Fruit fly (Drosophila melanogaster) whole organism, embryonic: ENCODE measurements around the gene CG14212.

Source experiments
- Abd-B ChIP-seq: fragments of 200-800 bp; sonication (Bioruptor generic); optimal IDR thresholded peaks from 2 replicates; lab custom pipeline; 2018; ENCODE audit warnings: missing biosample characterization, mild to moderate bottlenecking, missing genetic modification characterization, moderate library complexity
- Ada2b ChIP-seq: fragments of 200-800 bp; sonication (Bioruptor generic); IDR thresholded peaks from 2 replicates; pipeline ENCODE4 v1.3.6; 2022; ENCODE audit warnings: missing biosample characterization, missing genetic modification characterization
- Adf1 ChIP-seq: fragments of 200-800 bp; sonication (Bioruptor generic); IDR thresholded peaks from 2 replicates; pipeline ENCODE4 v1.3.6; 2022; ENCODE audit warnings: missing biosample characterization, missing genetic modification characterization
- CG10462 ChIP-seq: fragments of 200-800 bp; sonication (Bioruptor generic); optimal IDR thresholded peaks from 2 replicates; lab custom pipeline; 2016; ENCODE audit warnings: missing biosample characterization, missing genetic modification characterization
- CG11398 ChIP-seq: fragments of 200-800 bp; sonication (Bioruptor generic); optimal IDR thresholded peaks from 2 replicates; lab custom pipeline; 2016; ENCODE audit warnings: missing biosample characterization, missing genetic modification characterization
- CG12236 ChIP-seq: fragments of 200-800 bp; sonication (Bioruptor generic); optimal IDR thresholded peaks from 2 replicates; lab custom pipeline; 2016; ENCODE audit warnings: missing biosample characterization, missing genetic modification characterization
- CG16863 ChIP-seq: fragments of 200-800 bp; sonication (Bioruptor generic); optimal IDR thresholded peaks from 3 replicates; lab custom pipeline; 2016; ENCODE audit warnings: missing biosample characterization, missing genetic modification characterization
- CG17829 ChIP-seq: fragments of 200-800 bp; optimal IDR thresholded peaks from 2 replicates; lab custom pipeline; 2019; ENCODE audit warnings: missing biosample characterization, mild to moderate bottlenecking, missing genetic modification characterization, moderate library complexity
- CG18619 ChIP-seq: fragments of 200-800 bp; sonication (Bioruptor generic); optimal IDR thresholded peaks from 3 replicates; lab custom pipeline; 2017; ENCODE audit warnings: missing biosample characterization, mild to moderate bottlenecking, missing genetic modification characterization
- CG31224 ChIP-seq: fragments of 200-800 bp; sonication (Bioruptor generic); IDR thresholded peaks from 2 replicates; pipeline ENCODE4 v1.3.6; 2022; ENCODE audit warnings: missing biosample characterization, missing genetic modification characterization
- CG31365 ChIP-seq: fragments of 200-800 bp; sonication (Bioruptor generic); optimal IDR thresholded peaks from 2 replicates; lab custom pipeline; 2018; ENCODE audit warnings: missing biosample characterization, mild to moderate bottlenecking, missing genetic modification characterization
- CG33213 ChIP-seq: fragments of 200-800 bp; sonication (Bioruptor generic); optimal IDR thresholded peaks from 3 replicates; lab custom pipeline; 2016; ENCODE audit warnings: missing biosample characterization, missing genetic modification characterization
- CG34224 ChIP-seq: fragments of 200-800 bp; sonication (Bioruptor generic); IDR thresholded peaks from 3 replicates; pipeline ENCODE4 v1.3.6; 2022; ENCODE audit warnings: missing biosample characterization, missing genetic modification characterization; ENCODE audit not compliant: partially characterized antibody
- CG4820 ChIP-seq: fragments of 200-800 bp; sonication (Bioruptor generic); optimal IDR thresholded peaks from 3 replicates; lab custom pipeline; 2016; ENCODE audit warnings: missing biosample characterization, missing genetic modification characterization
- CG7928 ChIP-seq: fragments of 200-800 bp; sonication (Bioruptor generic); optimal IDR thresholded peaks from 2 replicates; lab custom pipeline; 2017; ENCODE audit warnings: missing biosample characterization, mild to moderate bottlenecking, missing genetic modification characterization
- CG7987 ChIP-seq: fragments of 200-800 bp; sonication (Bioruptor generic); optimal IDR thresholded peaks from 2 replicates; lab custom pipeline; 2018; ENCODE audit warnings: missing biosample characterization, mild to moderate bottlenecking, missing genetic modification characterization, moderate library complexity
- CG8359 ChIP-seq: fragments of 200-800 bp; sonication (Bioruptor generic); optimal IDR thresholded peaks from 2 replicates; lab custom pipeline; 2017; ENCODE audit warnings: missing biosample characterization, mild to moderate bottlenecking, missing genetic modification characterization, borderline replicate concordance
- CG8478 ChIP-seq: fragments of >200 bp; optimal IDR thresholded peaks from 2 replicates; lab custom pipeline; 2018
- Hr51 ChIP-seq, 2 experiments: fragments of 200-800 bp; sonication (Bioruptor generic); optimal IDR thresholded peaks; 2 replicates in 1 of 2; 3 replicates in 1 of 2; lab custom pipeline; 2016 to 2018; ENCODE audit warnings: missing biosample characterization in 2 of 2, missing genetic modification characterization in 2 of 2, mild to moderate bottlenecking in 1 of 2, moderate library complexity in 1 of 2
- Nf-YA ChIP-seq: fragments of 200-800 bp; sonication (Bioruptor generic); IDR thresholded peaks from 2 replicates; pipeline ENCODE4 v1.3.6; 2022; ENCODE audit warnings: missing biosample characterization, missing genetic modification characterization
- Poxn ChIP-seq: fragments of 200-800 bp; sonication (Bioruptor generic); IDR thresholded peaks from 2 replicates; pipeline ENCODE4 v1.3.6; 2022; ENCODE audit warnings: missing biosample characterization, missing genetic modification characterization
- ato ChIP-seq: fragments of 200-800 bp; sonication (Bioruptor generic); IDR thresholded peaks from 2 replicates; pipeline ENCODE4 v1.3.6; 2022; ENCODE audit warnings: missing biosample characterization, missing genetic modification characterization; ENCODE audit not compliant: partially characterized antibody
- bsh ChIP-seq, 2 experiments: fragments of 200-800 bp; sonication (Bioruptor generic); optimal IDR thresholded peaks; 2 replicates each; lab custom pipeline; 2017 to 2018; ENCODE audit warnings: mild to moderate bottlenecking in 2 of 2, missing biosample characterization in 2 of 2, missing genetic modification characterization in 2 of 2, moderate library complexity in 1 of 2
- caup ChIP-seq: fragments of 200-800 bp; sonication (Bioruptor generic); optimal IDR thresholded peaks from 3 replicates; lab custom pipeline; 2017; ENCODE audit warnings: missing biosample characterization, mild to moderate bottlenecking, missing genetic modification characterization, moderate library complexity; ENCODE audit not compliant: severe bottlenecking
- chinmo ChIP-seq: fragments of 200-800 bp; sonication (Bioruptor generic); IDR thresholded peaks from 4 replicates; pipeline ENCODE4 v1.3.6; 2022; ENCODE audit warnings: missing biosample characterization, missing genetic modification characterization; ENCODE audit not compliant: partially characterized antibody
- da ChIP-seq: fragments of 200-800 bp; sonication (Bioruptor generic); optimal IDR thresholded peaks from 2 replicates; lab custom pipeline; 2016; ENCODE audit warnings: missing biosample characterization, missing genetic modification characterization
- ems ChIP-seq: fragments of 200-800 bp; sonication (Bioruptor generic); optimal IDR thresholded peaks from 3 replicates; lab custom pipeline; 2016; ENCODE audit warnings: missing biosample characterization, missing genetic modification characterization
- fd64A ChIP-seq: fragments of 200-800 bp; sonication (Bioruptor generic); optimal IDR thresholded peaks from 3 replicates; lab custom pipeline; 2018; ENCODE audit warnings: missing biosample characterization, mild to moderate bottlenecking, missing genetic modification characterization
- grau ChIP-seq: fragments of 200-800 bp; optimal IDR thresholded peaks from 3 replicates; lab custom pipeline; 2019; ENCODE audit warnings: missing biosample characterization, mild to moderate bottlenecking, missing genetic modification characterization, moderate library complexity
- hkb ChIP-seq, 2 experiments: fragments of 200-800 bp in 1 of 2; fragments of >200 bp in 1 of 2; sonication (Bioruptor generic) in 1 of 2; IDR thresholded peaks in 1 of 2; optimal IDR thresholded peaks in 1 of 2; 2 replicates each; pipeline versions ENCODE4 v1.3.6 to Lab custom; 2017 to 2022; ENCODE audit warnings: missing biosample characterization in 1 of 2, missing genetic modification characterization in 1 of 2
- jing ChIP-seq: fragments of 200-800 bp; sonication (Bioruptor generic); optimal IDR thresholded peaks from 2 replicates; lab custom pipeline; 2018; ENCODE audit warnings: missing biosample characterization, mild to moderate bottlenecking, missing genetic modification characterization
- lab ChIP-seq: fragments of 200-800 bp; sonication (Bioruptor generic); optimal IDR thresholded peaks from 3 replicates; lab custom pipeline; 2017; ENCODE audit warnings: missing biosample characterization, missing genetic modification characterization, mild to moderate bottlenecking, moderate library complexity, missing genetic modification reagents
- lilli ChIP-seq: fragments of 200-800 bp; sonication (Bioruptor generic); optimal IDR thresholded peaks from 3 replicates; lab custom pipeline; 2016; ENCODE audit warnings: missing biosample characterization, missing genetic modification characterization
- pnt ChIP-seq: fragments of 200-800 bp; sonication (Bioruptor generic); optimal IDR thresholded peaks from 3 replicates; lab custom pipeline; 2016; ENCODE audit warnings: missing biosample characterization, missing genetic modification characterization
- psq ChIP-seq: fragments of 200-800 bp; sonication (Bioruptor generic); optimal IDR thresholded peaks from 2 replicates; lab custom pipeline; 2017; ENCODE audit warnings: missing biosample characterization, missing genetic modification characterization
- repo ChIP-seq: fragments of 200-800 bp; sonication (Bioruptor generic); optimal IDR thresholded peaks from 2 replicates; lab custom pipeline; 2016; ENCODE audit warnings: missing biosample characterization, missing genetic modification characterization
- rib ChIP-seq: fragments of 200-800 bp; sonication (Bioruptor generic); IDR thresholded peaks from 2 replicates; pipeline ENCODE4 v1.3.6; 2022; ENCODE audit warnings: missing biosample characterization, missing genetic modification characterization
- sd ChIP-seq: fragments of 200-800 bp; sonication (Bioruptor generic); optimal IDR thresholded peaks from 3 replicates; lab custom pipeline; 2018; ENCODE audit warnings: missing biosample characterization, mild to moderate bottlenecking, missing genetic modification characterization, moderate library complexity
- seq ChIP-seq: fragments of 200-800 bp; sonication (Bioruptor generic); IDR thresholded peaks from 2 replicates; pipeline ENCODE4 v1.3.6; 2022; ENCODE audit warnings: missing biosample characterization, missing genetic modification characterization
- sim ChIP-seq: fragments of 200-800 bp; sonication (Bioruptor generic); IDR thresholded peaks from 2 replicates; pipeline ENCODE4 v1.3.6; 2022; ENCODE audit warnings: missing biosample characterization, missing genetic modification characterization
- slbo ChIP-seq: fragments of 200-800 bp; sonication (Bioruptor generic); IDR thresholded peaks from 2 replicates; pipeline ENCODE4 v1.3.6; 2022; ENCODE audit warnings: missing biosample characterization, missing genetic modification characterization
- stc ChIP-seq: fragments of 200-800 bp; sonication (Bioruptor generic); IDR thresholded peaks from 2 replicates; pipeline ENCODE4 v1.3.6; 2022; ENCODE audit warnings: missing biosample characterization, missing genetic modification characterization
- ttk ChIP-seq: fragments of 200-800 bp; sonication (Bioruptor generic); IDR thresholded peaks from 2 replicates; pipeline ENCODE4 v2.1.2; 2022; ENCODE audit warnings: missing biosample characterization, missing genetic modification characterization
- tup ChIP-seq: fragments of 200-800 bp; sonication (Bioruptor generic); optimal IDR thresholded peaks from 2 replicates; lab custom pipeline; 2016; ENCODE audit warnings: missing biosample characterization, mild to moderate bottlenecking, missing genetic modification characterization, moderate library complexity
- vvl ChIP-seq: fragments of 200-800 bp; sonication (Bioruptor generic); IDR thresholded peaks from 2 replicates; pipeline ENCODE4 v1.3.6; 2022; ENCODE audit warnings: missing biosample characterization, missing genetic modification characterization
- wdn ChIP-seq: fragments of 200-800 bp; sonication (Bioruptor generic); IDR thresholded peaks from 2 replicates; pipeline ENCODE4 v1.3.6; 2022; ENCODE audit warnings: missing biosample characterization, missing genetic modification characterization

The CG14212 gene

DNA sequence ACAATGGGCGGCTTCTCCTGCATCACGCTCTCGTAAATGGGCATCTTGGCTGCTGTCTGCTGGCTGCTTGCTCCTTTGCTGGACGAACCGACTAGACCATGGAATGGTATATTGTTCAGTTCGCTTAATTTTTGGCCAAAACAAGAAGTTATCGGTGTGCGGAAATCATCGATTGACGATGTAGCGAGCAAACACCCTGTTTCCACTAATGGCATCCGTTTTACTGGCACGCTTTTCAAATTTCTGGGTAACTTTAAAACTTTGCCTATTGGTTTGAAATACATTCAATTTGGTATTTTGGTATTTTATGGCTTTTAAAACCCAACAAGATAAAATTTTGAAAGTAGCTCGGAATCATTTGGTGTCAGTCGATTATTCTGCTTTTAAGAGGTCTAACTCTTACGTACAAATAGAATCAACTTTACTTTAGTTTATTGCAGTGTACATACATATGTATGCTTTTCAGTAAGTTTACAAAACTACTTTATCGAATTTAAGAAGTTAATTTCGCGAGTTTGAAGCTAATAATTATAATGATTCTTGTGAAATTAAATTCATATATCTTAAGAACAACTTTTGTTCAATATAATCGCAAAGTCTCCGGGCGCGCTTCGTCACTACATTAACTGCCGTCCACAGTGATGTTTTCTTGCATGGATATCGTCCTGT lies 20.5 kb downstream of the CG14212 start, which contains the start of gene Arp10 (continued):
- no peak for TF ChIP-seq CG7928 (GFP tag; lab: Kevin White, UChicago)
- TF ChIP-seq lab (GFP tag; lab: Kevin White, UChicago) = no peak
- no peak for TF ChIP-seq stc (GFP tag; lab: Robert Waterston, UW)
- no peak for TF ChIP-seq CG7987 (GFP tag; lab: Kevin White, UChicago)
- TF ChIP-seq chinmo = 0 out of 4 replicates have a peak, but pooled peaks have one; percentile 59
- TF ChIP-seq ato (GFP tag; lab: Robert Waterston, UW) = peak; percentile 41; the same call in 1 of the 2 replicates
- TF ChIP-seq CG34224 (GFP tag; lab: Robert Waterston, UW) = no peak

DNA sequence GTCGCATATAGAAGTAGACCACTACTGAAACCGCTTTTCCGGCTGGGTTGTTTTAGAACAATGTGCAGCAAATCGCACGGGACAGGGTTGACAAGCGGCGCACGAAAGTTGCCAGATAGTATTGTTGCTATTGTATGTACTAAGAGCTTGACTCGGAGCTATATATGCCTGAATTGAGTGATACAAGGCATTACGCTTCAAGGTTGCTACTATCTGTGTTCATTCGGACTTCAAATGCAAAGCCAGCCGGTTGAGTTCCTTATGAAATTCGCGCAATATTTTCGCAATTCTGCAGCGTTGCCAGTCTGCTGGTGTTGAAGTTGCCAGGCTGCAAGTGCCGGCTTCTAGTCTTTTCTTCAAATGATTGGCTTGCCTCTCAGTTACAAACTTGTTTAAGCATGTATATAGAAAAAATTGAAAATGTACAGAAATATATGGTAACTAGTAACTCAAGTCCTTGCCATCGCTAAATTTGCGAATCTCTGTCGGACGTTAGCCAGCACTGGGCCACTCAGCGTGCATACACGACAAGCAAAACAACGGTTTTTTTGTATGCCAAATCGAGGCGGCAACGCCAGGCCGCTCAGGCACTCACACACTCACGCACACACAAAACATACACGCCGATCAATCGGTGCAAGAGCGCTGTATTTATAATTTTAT lies 26.4 kb downstream of the CG14212 start, which contains the start of the genes Ranbp21 and Elys:
Gene Ranbp21, minus strand, starts transcription at position 513 of the 663 bp plus-strand sequence.
Gene Elys, plus strand, starts transcription at position 549 of the 663 bp plus-strand sequence.
- TF ChIP-seq tup (GFP tag; lab: Kevin White, UChicago) = peak; percentile 33
- no peak for TF ChIP-seq repo
- TF ChIP-seq CG4820 = peak; percentile 16
- peak; percentile 77 for TF ChIP-seq slbo (GFP tag; lab: Robert Waterston, UW)
- TF ChIP-seq psq = no peak
- TF ChIP-seq CG11398 (GFP tag; lab: Kevin White, UChicago) = peak; percentile 48
- no peak for TF ChIP-seq CG12236 (GFP tag; lab: Kevin White, UChicago)
- TF ChIP-seq bsh (GFP tag; optimal IDR thresholded peaks at IDR 0.05; lab: Kevin White, UChicago) = peak in 1 of 2 experiments; percentile 31
- no peak for TF ChIP-seq CG8478 (lab: Kevin White, UChicago)
- no peak for TF ChIP-seq caup (GFP tag; lab: Kevin White, UChicago)
- peak; percentile 51; the same call in 1 of the 2 replicates for TF ChIP-seq ttk (GFP tag; lab: Robert Waterston, UW)
- TF ChIP-seq grau (tag; lab: Kevin White, UChicago) = peak; percentile 40
- peak; percentile 62 for TF ChIP-seq pnt (GFP tag; lab: Kevin White, UChicago)
- TF ChIP-seq sd (tag; lab: Kevin White, UChicago) = no peak
- TF ChIP-seq rib (GFP tag; lab: Robert Waterston, UW) = peak; percentile 86
- no peak for TF ChIP-seq sim
- peak; percentile 56 for TF ChIP-seq CG16863
- TF ChIP-seq jing = no peak
- peak; percentile 37 for TF ChIP-seq Abd-B (GFP tag; lab: Kevin White, UChicago)
- no peak for TF ChIP-seq Ada2b
- TF ChIP-seq CG33213 (GFP tag; lab: Kevin White, UChicago) = no peak
- TF ChIP-seq CG10462 (GFP tag; lab: Kevin White, UChicago) = peak; percentile 77
- TF ChIP-seq ems (GFP tag; lab: Kevin White, UChicago) = peak; percentile 61
- no peak for TF ChIP-seq Poxn
- peak; percentile 54 for TF ChIP-seq vvl
- TF ChIP-seq hkb (optimal IDR thresholded peaks at IDR 0.05; lab: Kevin White, UChicago) = peak; percentile 72
- TF ChIP-seq hkb (GFP tag; IDR thresholded peaks at IDR 0.05; lab: Robert Waterston, UW) = peak; percentile 53; the same call in 1 of the 2 replicates
- TF ChIP-seq fd64A (GFP tag; lab: Kevin White, UChicago) = no peak
- no peak; the same call in 1 of the 2 replicates for TF ChIP-seq Nf-YA
- 0 out of 2 replicates have a peak, but pooled peaks have one; percentile 14 for TF ChIP-seq wdn
- TF ChIP-seq CG8359 (GFP tag; lab: Kevin White, UChicago) = no peak
- TF ChIP-seq CG18619 (GFP tag; lab: Kevin White, UChicago) = peak; percentile 26
- TF ChIP-seq CG17829 = peak; percentile 33
- TF ChIP-seq CG31365 (tag; lab: Kevin White, UChicago) = no peak
- TF ChIP-seq lilli (GFP tag; lab: Kevin White, UChicago) = peak; percentile 69
- peak; percentile 24 for TF ChIP-seq da
- TF ChIP-seq CG31224 (GFP tag; lab: Robert Waterston, UW) = peak; percentile 47; the same call in 1 of the 2 replicates
- no peak for TF ChIP-seq Hr51 (GFP tag; optimal IDR thresholded peaks at IDR 0.05; lab: Kevin White, UChicago)
- TF ChIP-seq Adf1 (GFP tag; lab: Robert Waterston, UW) = no peak
- no peak for TF ChIP-seq seq (GFP tag; lab: Robert Waterston, UW)
